Worm (Caenorhabditis elegans) whole organism, L4 larva: ENCODE results near the gene F01F1.14.

Experiments
- ZK546.5 ChIP-seq, 2 experiments: sonication (generic microtip); optimal IDR thresholded peaks; 2 replicates each; lab custom pipeline; 2017; ENCODE audit warnings: missing biosample characterization in 2 of 2, missing genetic modification characterization in 2 of 2
- aly-2 ChIP-seq: sonication (generic microtip); optimal IDR thresholded peaks from 2 replicates; lab custom pipeline; 2018; ENCODE audit warnings: missing biosample characterization, missing genetic modification characterization
- ama-1 ChIP-seq: fragments of 150-350 bp; optimal IDR thresholded peaks from 2 replicates; lab custom pipeline; 2014; ENCODE audit warnings: inconsistent platforms, mixed read lengths
- cey-2 ChIP-seq: sonication (generic microtip); optimal IDR thresholded peaks from 3 replicates; lab custom pipeline; 2017; ENCODE audit warnings: missing genetic modification characterization, mild to moderate bottlenecking, missing compliant biosample characterization, antibody characterized with exemption, borderline replicate concordance; ENCODE audit not compliant: insufficient read depth
- egl-27 ChIP-seq: sonication (generic microtip); optimal IDR thresholded peaks from 3 replicates; lab custom pipeline; 2017; ENCODE audit warnings: missing biosample characterization, missing genetic modification reagents, missing genetic modification characterization
- fkh-10 ChIP-seq: fragments of 150-350 bp; optimal IDR thresholded peaks from 2 replicates; lab custom pipeline; 2014; ENCODE audit warnings: missing biosample characterization, missing genetic modification reagents, missing genetic modification characterization
- fos-1 ChIP-seq: fragments of 150-350 bp; optimal IDR thresholded peaks from 2 replicates; lab custom pipeline; 2014; ENCODE audit warnings: missing biosample characterization, missing genetic modification characterization
- mdl-1 ChIP-seq, 2 experiments: fragments of 150-350 bp in 1 of 2; sonication (generic microtip) in 1 of 2; optimal IDR thresholded peaks; 2 replicates each; lab custom pipeline; 2014 to 2017; ENCODE audit warnings: missing biosample characterization in 2 of 2, missing genetic modification characterization in 2 of 2
- nhr-6 ChIP-seq: fragments of 150-350 bp; optimal IDR thresholded peaks from 2 replicates; lab custom pipeline; 2014; ENCODE audit warnings: missing biosample characterization, missing genetic modification characterization
- nhr-77 ChIP-seq: fragments of 150-350 bp; optimal IDR thresholded peaks from 2 replicates; lab custom pipeline; 2014; ENCODE audit warnings: missing biosample characterization, missing genetic modification characterization
- unc-130 ChIP-seq: sonication (generic microtip); optimal IDR thresholded peaks from 2 replicates; lab custom pipeline; 2016; ENCODE audit warnings: missing genetic modification reagents, missing genetic modification characterization, missing compliant biosample characterization
- ztf-11 ChIP-seq: fragments of 150-350 bp; optimal IDR thresholded peaks from 2 replicates; lab custom pipeline; 2014; ENCODE audit warnings: missing biosample characterization, missing genetic modification characterization

DNA sequence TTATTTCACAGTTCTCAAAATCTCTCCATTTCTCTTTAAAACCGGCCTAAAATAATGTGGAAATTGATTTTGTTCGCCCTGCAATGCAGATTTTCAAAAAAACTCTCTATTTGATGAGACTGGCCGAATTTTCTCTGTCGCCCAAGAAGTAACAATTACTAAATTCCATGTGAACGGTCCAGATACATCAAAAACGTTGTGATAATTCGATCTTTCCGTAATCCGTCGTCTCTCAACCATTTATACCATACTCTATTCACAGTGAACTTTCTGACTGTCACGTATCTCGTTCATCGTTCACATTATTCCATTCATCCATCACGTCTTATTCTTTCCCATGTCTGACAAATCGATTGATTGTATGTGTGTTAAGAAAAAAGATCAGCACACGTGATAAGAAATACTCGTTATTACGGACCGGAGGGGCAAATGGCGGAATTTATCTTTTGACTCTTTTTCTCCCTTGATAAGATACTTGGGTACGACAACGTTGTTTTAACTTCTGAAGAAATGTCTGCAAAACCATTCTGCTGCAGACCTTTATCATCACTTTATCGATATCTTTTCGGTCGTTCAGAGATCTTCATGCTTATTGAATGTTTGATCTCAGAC, 38.5 kb upstream of the F01F1.14 start:
- TF ChIP-seq ztf-11 (tag; lab: Kevin White, UChicago) (no peak), fkh-10 (GFP tag; lab: Kevin White, UChicago) (no peak), unc-130 (GFP tag; lab: Kevin White, UChicago) (no peak), nhr-6 (tag; lab: Kevin White, UChicago) (no peak), fos-1 (tag; lab: Kevin White, UChicago) (no peak), nhr-77 (tag; lab: Kevin White, UChicago) (no peak), cey-2 (peak; percentile 41), ama-1 (no peak), ZK546.5 (tag; optimal IDR thresholded peaks at IDR 0.05; lab: Kevin White, UChicago) (no peak), egl-27 (no peak), mdl-1 (tag; optimal IDR thresholded peaks at IDR 0.05; lab: Kevin White, UChicago) (peak in 1 of 2 experiments; percentile 36), aly-2 (tag; lab: Kevin White, UChicago) (no peak)
